Worm (Caenorhabditis elegans) whole organism, L2 larva: ENCODE data around the gene exc-15.

Experiments
- C34F6.9 ChIP-seq: fragments of 150-350 bp; optimal IDR thresholded peaks from 2 replicates; lab custom pipeline; 2014; ENCODE audit warnings: missing biosample characterization, missing genetic modification characterization
- F13H6.1 ChIP-seq: sonication (generic microtip); optimal IDR thresholded peaks from 2 replicates; lab custom pipeline; 2016; ENCODE audit warnings: missing genetic modification characterization, missing compliant biosample characterization
- R02D3.7 ChIP-seq: fragments of 150-350 bp; optimal IDR thresholded peaks from 2 replicates; lab custom pipeline; 2014; ENCODE audit warnings: missing biosample characterization, missing genetic modification characterization
- Y55F3AM.14 ChIP-seq: fragments of 200-800 bp; sonication (Bioruptor generic); optimal IDR thresholded peaks from 2 replicates; lab custom pipeline; 2018; ENCODE audit warnings: mild to moderate bottlenecking, missing genetic modification characterization, missing compliant biosample characterization
- ZK546.5 ChIP-seq: sonication (generic microtip); optimal IDR thresholded peaks from 2 replicates; lab custom pipeline; 2017; ENCODE audit warnings: missing biosample characterization, missing genetic modification characterization
- alr-1 ChIP-seq: fragments of 150-350 bp; optimal IDR thresholded peaks from 2 replicates; lab custom pipeline; 2014; ENCODE audit warnings: missing biosample characterization, missing genetic modification characterization
- ama-1 ChIP-seq: fragments of 150-350 bp; optimal IDR thresholded peaks from 2 replicates; lab custom pipeline; 2018; ENCODE audit warnings: inconsistent platforms
- ceh-16 ChIP-seq: fragments of 150-350 bp; optimal IDR thresholded peaks from 2 replicates; lab custom pipeline; 2014; ENCODE audit warnings: missing biosample characterization, missing genetic modification characterization
- crh-2 ChIP-seq: sonication (generic microtip); optimal IDR thresholded peaks from 2 replicates; lab custom pipeline; 2017; ENCODE audit warnings: missing biosample characterization, missing genetic modification characterization
- dmd-4 ChIP-seq: sonication (generic microtip); optimal IDR thresholded peaks from 2 replicates; lab custom pipeline; 2017; ENCODE audit warnings: missing biosample characterization, missing genetic modification characterization
- elt-1 ChIP-seq: fragments of 150-350 bp; optimal IDR thresholded peaks from 2 replicates; lab custom pipeline; 2014; ENCODE audit warnings: missing biosample characterization, missing genetic modification characterization
- elt-3 ChIP-seq: sonication (generic microtip); optimal IDR thresholded peaks from 2 replicates; lab custom pipeline; 2017; ENCODE audit warnings: missing biosample characterization, missing genetic modification characterization
- fos-1 ChIP-seq: fragments of 150-350 bp; optimal IDR thresholded peaks from 2 replicates; lab custom pipeline; 2014; ENCODE audit warnings: missing biosample characterization, missing genetic modification characterization
- gmeb-1 ChIP-seq: fragments of 150-350 bp; optimal IDR thresholded peaks from 2 replicates; lab custom pipeline; 2014; ENCODE audit warnings: missing biosample characterization, missing genetic modification characterization
- lin-11 ChIP-seq: fragments of 150-350 bp; sonication (generic microtip); optimal IDR thresholded peaks from 2 replicates; lab custom pipeline; 2014; ENCODE audit warnings: missing biosample characterization, missing genetic modification characterization, inconsistent platforms, mixed read lengths
- lin-13 ChIP-seq: fragments of 150-350 bp; optimal IDR thresholded peaks from 2 replicates; lab custom pipeline; 2014; ENCODE audit warnings: missing biosample characterization, missing genetic modification reagents, missing genetic modification characterization
- lin-39 ChIP-seq: fragments of 150-350 bp; optimal IDR thresholded peaks from 2 replicates; lab custom pipeline; 2014; ENCODE audit warnings: missing biosample characterization, missing genetic modification reagents, missing genetic modification characterization
- lsy-2 ChIP-seq, 2 experiments: fragments of 150-350 bp in 1 of 2; sonication (generic microtip) in 1 of 2; optimal IDR thresholded peaks; 2 replicates each; lab custom pipeline; 2014 to 2017; ENCODE audit warnings: missing biosample characterization in 2 of 2, missing genetic modification characterization in 2 of 2
- mab-5 ChIP-seq: fragments of 150-350 bp; optimal IDR thresholded peaks from 2 replicates; lab custom pipeline; 2014; ENCODE audit warnings: missing biosample characterization, missing genetic modification characterization
- nhr-10 ChIP-seq: sonication (generic microtip); optimal IDR thresholded peaks from 2 replicates; lab custom pipeline; 2017; ENCODE audit warnings: missing biosample characterization, missing genetic modification characterization
- nhr-11 ChIP-seq: fragments of 150-350 bp; optimal IDR thresholded peaks from 2 replicates; lab custom pipeline; 2014; ENCODE audit warnings: missing biosample characterization, missing genetic modification characterization
- nhr-129 ChIP-seq: fragments of 150-350 bp; optimal IDR thresholded peaks from 2 replicates; lab custom pipeline; 2014; ENCODE audit warnings: missing biosample characterization, missing genetic modification characterization
- nhr-21 ChIP-seq: fragments of 150-350 bp; optimal IDR thresholded peaks from 2 replicates; lab custom pipeline; 2014; ENCODE audit warnings: missing biosample characterization, missing genetic modification characterization
- nhr-23 ChIP-seq: fragments of 150-350 bp; optimal IDR thresholded peaks from 2 replicates; lab custom pipeline; 2014; ENCODE audit warnings: missing biosample characterization, missing genetic modification reagents, missing genetic modification characterization
- nhr-237 ChIP-seq: fragments of 150-350 bp; optimal IDR thresholded peaks from 2 replicates; lab custom pipeline; 2014; ENCODE audit warnings: missing biosample characterization, missing genetic modification characterization
- nhr-6 ChIP-seq: fragments of 150-350 bp; optimal IDR thresholded peaks from 2 replicates; lab custom pipeline; 2014; ENCODE audit warnings: missing biosample characterization, missing genetic modification characterization
- nhr-77 ChIP-seq: fragments of 150-350 bp; optimal IDR thresholded peaks from 2 replicates; lab custom pipeline; 2014; ENCODE audit warnings: missing biosample characterization, missing genetic modification characterization
- peb-1 ChIP-seq: fragments of 150-350 bp; optimal IDR thresholded peaks from 2 replicates; lab custom pipeline; 2014; ENCODE audit warnings: missing biosample characterization, missing genetic modification characterization
- sem-4 ChIP-seq: fragments of 150-350 bp; optimal IDR thresholded peaks from 2 replicates; lab custom pipeline; 2014; ENCODE audit warnings: missing biosample characterization, missing genetic modification reagents, missing genetic modification characterization
- skn-1 ChIP-seq: sonication (generic microtip); optimal IDR thresholded peaks from 2 replicates; lab custom pipeline; 2017; ENCODE audit warnings: missing biosample characterization, missing genetic modification characterization
- sma-3 ChIP-seq: sonication (generic microtip); optimal IDR thresholded peaks from 2 replicates; lab custom pipeline; 2016; ENCODE audit warnings: missing genetic modification reagents, missing genetic modification characterization, missing compliant biosample characterization
- snpc-4 ChIP-seq: fragments of 150-350 bp; optimal IDR thresholded peaks from 2 replicates; lab custom pipeline; 2014; ENCODE audit warnings: missing biosample characterization, missing genetic modification characterization
- unc-39 ChIP-seq: fragments of 150-350 bp; optimal IDR thresholded peaks from 2 replicates; lab custom pipeline; 2014; ENCODE audit warnings: missing biosample characterization, missing genetic modification characterization
- unc-55 ChIP-seq: fragments of 150-350 bp; sonication (generic microtip); optimal IDR thresholded peaks from 3 replicates; lab custom pipeline; 2014; ENCODE audit warnings: missing biosample characterization, missing genetic modification reagents, missing genetic modification characterization
- zag-1 ChIP-seq: fragments of 150-350 bp; optimal IDR thresholded peaks from 2 replicates; lab custom pipeline; 2014; ENCODE audit warnings: missing biosample characterization, missing genetic modification characterization
- ztf-1 ChIP-seq: fragments of 200-800 bp; sonication (Bioruptor generic); conservative IDR thresholded peaks from 2 replicates; pipeline ENCODE4 v1.3.6; 2022; ENCODE audit warnings: missing genetic modification characterization, missing compliant biosample characterization
- ztf-11 ChIP-seq: sonication (generic microtip); optimal IDR thresholded peaks from 2 replicates; lab custom pipeline; 2017; ENCODE audit warnings: missing biosample characterization, missing genetic modification characterization

Gene exc-15

DNA sequence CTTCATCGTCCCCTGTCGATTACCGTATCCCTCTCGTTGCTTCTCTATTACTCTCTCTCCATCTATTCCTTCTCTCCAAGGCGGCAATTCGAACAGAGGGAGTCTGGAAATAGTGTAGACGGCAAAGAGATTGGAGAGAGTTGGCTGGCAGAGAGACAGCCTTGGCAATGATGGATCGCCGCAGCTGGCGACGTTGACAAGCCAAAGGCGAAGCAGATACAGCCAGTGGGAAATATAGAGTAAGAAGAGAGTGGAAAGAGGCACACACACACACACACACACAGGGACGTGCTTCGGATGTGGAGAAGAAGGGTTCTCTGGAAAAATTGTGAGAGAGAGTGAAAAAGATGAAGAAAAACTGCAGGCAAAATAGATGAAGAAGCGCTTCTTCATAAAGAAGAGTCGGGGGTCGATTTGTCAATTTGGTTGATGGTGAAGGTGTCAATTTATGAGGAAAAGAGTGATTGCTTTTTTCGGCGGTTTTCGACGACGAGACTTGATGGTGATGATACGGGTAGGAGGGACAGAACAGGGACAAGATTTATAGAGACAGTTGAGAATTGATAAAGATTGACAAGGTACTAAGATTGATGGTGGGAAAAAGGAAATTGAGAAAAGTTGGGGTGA, 24.7 kb downstream of the exc-15 start (continued):
- TF ChIP-seq unc-39 (tag; lab: Kevin White, UChicago) (no peak), nhr-6 (tag; lab: Kevin White, UChicago) (peak; percentile 21), sem-4 (tag; lab: Kevin White, UChicago) (peak; percentile 73), ztf-1 (GFP tag; lab: Robert Waterston, UW) (no peak), lsy-2 (tag; optimal IDR thresholded peaks at IDR 0.05; lab: Kevin White, UChicago) (peak; percentile 82 to 96), nhr-10 (tag; lab: Kevin White, UChicago) (no peak), Y55F3AM.14 (GFP tag; lab: Kevin White, UChicago) (peak; percentile 88), ztf-11 (tag; lab: Kevin White, UChicago) (no peak), skn-1 (tag; lab: Kevin White, UChicago) (no peak), nhr-11 (no peak), ZK546.5 (no peak), ceh-16 (peak; percentile 84), nhr-129 (tag; lab: Kevin White, UChicago) (peak; percentile 85), sma-3 (GFP tag; lab: Kevin White, UChicago) (peak; percentile 75), lin-39 (tag; lab: Kevin White, UChicago) (peak; percentile 82), dmd-4 (tag; lab: Kevin White, UChicago) (no peak), alr-1 (tag; lab: Kevin White, UChicago) (no peak), fos-1 (tag; lab: Kevin White, UChicago) (peak; percentile 43), lin-11 (no peak), snpc-4 (tag; lab: Kevin White, UChicago) (no peak), nhr-23 (no peak), nhr-21 (peak; percentile 76)

DNA sequence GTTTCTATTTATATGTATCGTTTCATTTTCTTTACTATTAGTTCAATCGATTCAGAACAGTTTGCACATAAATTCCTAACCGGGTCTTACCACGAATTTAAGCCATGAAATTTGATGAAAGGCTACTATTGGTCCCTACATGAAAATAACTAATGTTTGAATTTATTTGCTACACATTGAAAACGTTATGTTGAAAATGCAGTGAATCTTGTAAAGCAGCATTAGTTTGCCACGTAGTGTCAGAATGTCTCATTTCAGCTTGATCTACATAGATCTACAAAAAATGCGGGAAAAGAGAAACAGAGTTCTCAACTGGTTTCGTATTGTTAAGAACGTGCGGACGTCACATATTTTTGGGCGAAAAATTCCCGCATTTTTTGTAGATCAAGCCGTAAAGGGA, 25.5 kb downstream of the exc-15 start:
- TF ChIP-seq ZK546.5: no peak
- no peak for TF ChIP-seq nhr-77 (tag; lab: Kevin White, UChicago)
- TF ChIP-seq peb-1 (tag; lab: Kevin White, UChicago): no peak
- TF ChIP-seq nhr-21: no peak
- no peak for TF ChIP-seq ztf-11 (tag; lab: Kevin White, UChicago)
- no peak for TF ChIP-seq lin-39 (tag; lab: Kevin White, UChicago)
- no peak for TF ChIP-seq nhr-237 (tag; lab: Kevin White, UChicago)

DNA sequence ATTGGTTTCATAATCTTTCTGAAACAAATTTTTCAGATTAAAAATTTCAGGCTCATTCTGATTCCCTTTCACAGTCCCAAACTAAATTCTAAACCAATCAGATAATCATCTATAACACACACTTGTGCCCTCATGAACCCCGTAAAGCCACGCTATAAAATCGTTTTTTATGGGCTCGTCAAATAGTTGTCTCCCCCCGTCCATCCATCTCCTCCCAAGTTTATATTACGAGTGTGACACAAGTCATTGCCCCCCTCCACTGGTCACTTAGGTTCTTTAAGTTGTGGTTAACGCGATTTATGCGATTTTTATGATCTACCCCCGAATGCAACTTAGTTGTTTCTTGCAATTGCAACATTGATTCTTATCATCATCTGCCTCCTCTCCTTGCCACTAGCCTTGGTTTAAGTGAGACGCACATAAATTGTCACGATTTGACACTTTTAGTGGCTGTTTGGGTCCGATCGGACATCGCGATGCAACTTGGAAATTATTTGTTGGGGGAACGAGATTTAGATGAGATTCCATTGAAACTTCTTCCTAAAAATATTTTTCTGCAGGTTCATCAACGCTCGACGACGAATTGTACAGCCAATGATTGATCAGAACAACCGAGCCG, 26.2 kb downstream of the exc-15 start:
- TF ChIP-seq crh-2 (no peak), C34F6.9 (tag; lab: Kevin White, UChicago) (no peak), mab-5 (tag; lab: Kevin White, UChicago) (peak; percentile 19), lsy-2 (tag; optimal IDR thresholded peaks at IDR 0.05; lab: Kevin White, UChicago) (no peak), nhr-6 (tag; lab: Kevin White, UChicago) (no peak), zag-1 (no peak), elt-3 (tag; lab: Kevin White, UChicago) (no peak), elt-1 (peak; percentile 30), unc-55 (GFP tag; lab: Kevin White, UChicago) (no peak), sem-4 (tag; lab: Kevin White, UChicago) (peak; percentile 11), ceh-16 (peak; percentile 2), ama-1 (lab: Kevin White, UChicago) (no peak)

DNA sequence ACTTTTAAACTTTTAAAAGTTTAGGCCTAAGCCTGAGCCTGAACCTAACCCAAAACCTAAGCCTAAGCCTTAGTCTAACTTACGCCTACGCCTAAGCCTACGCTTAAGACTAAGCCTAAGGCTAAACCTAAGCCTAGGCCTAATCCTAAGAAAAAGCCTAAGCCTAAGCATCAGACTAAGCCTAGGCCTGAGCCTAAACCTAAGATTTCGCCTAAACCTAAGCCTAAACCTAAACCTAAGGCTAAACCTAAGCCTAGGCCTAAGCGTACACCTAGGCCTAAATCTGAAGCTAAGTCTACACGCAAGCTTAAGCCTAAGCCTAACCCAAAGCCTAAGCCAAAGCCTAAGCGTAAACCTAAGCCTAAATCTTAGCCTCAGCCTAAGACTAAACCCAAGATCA, 27.1 kb downstream of the exc-15 start:
- no peak for TF ChIP-seq elt-1
- TF ChIP-seq R02D3.7: no peak
- no peak for TF ChIP-seq lsy-2 (tag; optimal IDR thresholded peaks at IDR 0.05; lab: Kevin White, UChicago)
- no peak for TF ChIP-seq ceh-16
- TF ChIP-seq ama-1 (lab: Kevin White, UChicago): no peak

DNA sequence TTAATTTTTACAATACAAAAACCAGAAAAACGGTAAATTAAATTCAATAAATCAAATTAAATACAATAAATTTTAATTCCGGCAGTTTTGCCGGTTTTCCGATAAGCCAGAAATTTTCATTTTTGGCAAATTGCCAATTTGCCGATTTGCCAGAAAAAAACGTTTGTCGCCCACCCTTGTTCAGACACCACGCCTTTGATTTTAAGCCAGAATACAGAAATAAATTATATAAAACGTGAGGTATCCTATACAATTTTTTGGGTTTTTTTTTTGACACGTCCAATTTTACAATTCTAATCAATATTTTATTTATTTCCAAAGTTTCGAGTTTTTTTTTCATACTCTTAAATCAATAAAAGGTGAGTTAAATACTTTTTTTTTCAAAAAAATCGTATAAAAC, 29.5 kb downstream of the exc-15 start, which contains the start of gene T28F12.1:
Gene T28F12.1, plus strand, starts transcription at position 301 of the 400 bp plus-strand sequence.
- TF ChIP-seq dmd-4 (tag; lab: Kevin White, UChicago): no peak
- no peak for TF ChIP-seq fos-1 (tag; lab: Kevin White, UChicago)
- no peak for TF ChIP-seq zag-1
- no peak for TF ChIP-seq ama-1 (lab: Kevin White, UChicago)
- TF ChIP-seq F13H6.1: no peak
- no peak for TF ChIP-seq nhr-10 (tag; lab: Kevin White, UChicago)
- TF ChIP-seq lsy-2 (tag; optimal IDR thresholded peaks at IDR 0.05; lab: Kevin White, UChicago): no peak
- TF ChIP-seq sem-4 (tag; lab: Kevin White, UChicago): no peak
- no peak for TF ChIP-seq lin-13 (GFP tag; lab: Kevin White, UChicago)
- no peak for TF ChIP-seq gmeb-1 (tag; lab: Kevin White, UChicago)
- no peak for TF ChIP-seq sma-3 (GFP tag; lab: Kevin White, UChicago)
- TF ChIP-seq peb-1 (tag; lab: Kevin White, UChicago): no peak
